Worm (Caenorhabditis elegans) whole organism, L2 larva: ENCODE measurements around the gene eral-1.

ENCODE experiments used
- F13H6.1 ChIP-seq: sonication (generic microtip); optimal IDR thresholded peaks from 2 replicates; lab custom pipeline; 2016; ENCODE audit warnings: missing genetic modification characterization, missing compliant biosample characterization
- R02D3.7 ChIP-seq: fragments of 150-350 bp; optimal IDR thresholded peaks from 2 replicates; lab custom pipeline; 2014; ENCODE audit warnings: missing biosample characterization, missing genetic modification characterization
- Y55F3AM.14 ChIP-seq: fragments of 200-800 bp; sonication (Bioruptor generic); optimal IDR thresholded peaks from 2 replicates; lab custom pipeline; 2018; ENCODE audit warnings: mild to moderate bottlenecking, missing genetic modification characterization, missing compliant biosample characterization
- ZK546.5 ChIP-seq: sonication (generic microtip); optimal IDR thresholded peaks from 2 replicates; lab custom pipeline; 2017; ENCODE audit warnings: missing biosample characterization, missing genetic modification characterization
- alr-1 ChIP-seq: fragments of 150-350 bp; optimal IDR thresholded peaks from 2 replicates; lab custom pipeline; 2014; ENCODE audit warnings: missing biosample characterization, missing genetic modification characterization
- aly-2 ChIP-seq: fragments of 150-350 bp; optimal IDR thresholded peaks from 2 replicates; lab custom pipeline; 2014; ENCODE audit warnings: missing biosample characterization, missing genetic modification characterization
- ama-1 ChIP-seq: fragments of 150-350 bp; optimal IDR thresholded peaks from 2 replicates; lab custom pipeline; 2018; ENCODE audit warnings: inconsistent platforms
- blmp-1 ChIP-seq: sonication (generic microtip); optimal IDR thresholded peaks from 2 replicates; lab custom pipeline; 2017; ENCODE audit warnings: missing genetic modification characterization, mild to moderate bottlenecking, missing compliant biosample characterization, antibody characterized with exemption, moderate library complexity; ENCODE audit not compliant: insufficient read depth
- ceh-16 ChIP-seq: fragments of 150-350 bp; optimal IDR thresholded peaks from 2 replicates; lab custom pipeline; 2014; ENCODE audit warnings: missing biosample characterization, missing genetic modification characterization
- ceh-82 ChIP-seq: fragments of 150-350 bp; optimal IDR thresholded peaks from 2 replicates; lab custom pipeline; 2014; ENCODE audit warnings: missing biosample characterization, missing genetic modification characterization
- crh-2 ChIP-seq: sonication (generic microtip); optimal IDR thresholded peaks from 2 replicates; lab custom pipeline; 2017; ENCODE audit warnings: missing biosample characterization, missing genetic modification characterization
- dmd-4 ChIP-seq: sonication (generic microtip); optimal IDR thresholded peaks from 2 replicates; lab custom pipeline; 2017; ENCODE audit warnings: missing biosample characterization, missing genetic modification characterization
- egl-27 ChIP-seq: sonication (generic microtip); optimal IDR thresholded peaks from 3 replicates; lab custom pipeline; 2017; ENCODE audit warnings: missing biosample characterization, missing genetic modification reagents, missing genetic modification characterization
- elt-1 ChIP-seq: fragments of 150-350 bp; optimal IDR thresholded peaks from 2 replicates; lab custom pipeline; 2014; ENCODE audit warnings: missing biosample characterization, missing genetic modification characterization
- elt-3 ChIP-seq: sonication (generic microtip); optimal IDR thresholded peaks from 2 replicates; lab custom pipeline; 2017; ENCODE audit warnings: missing biosample characterization, missing genetic modification characterization
- gmeb-1 ChIP-seq: fragments of 150-350 bp; optimal IDR thresholded peaks from 2 replicates; lab custom pipeline; 2014; ENCODE audit warnings: missing biosample characterization, missing genetic modification characterization
- lin-11 ChIP-seq: fragments of 150-350 bp; sonication (generic microtip); optimal IDR thresholded peaks from 2 replicates; lab custom pipeline; 2014; ENCODE audit warnings: missing biosample characterization, missing genetic modification characterization, inconsistent platforms, mixed read lengths
- lin-13 ChIP-seq: fragments of 150-350 bp; optimal IDR thresholded peaks from 2 replicates; lab custom pipeline; 2014; ENCODE audit warnings: missing biosample characterization, missing genetic modification reagents, missing genetic modification characterization
- lin-39 ChIP-seq: fragments of 150-350 bp; optimal IDR thresholded peaks from 2 replicates; lab custom pipeline; 2014; ENCODE audit warnings: missing biosample characterization, missing genetic modification reagents, missing genetic modification characterization
- lsy-2 ChIP-seq, 2 experiments: fragments of 150-350 bp in 1 of 2; sonication (generic microtip) in 1 of 2; optimal IDR thresholded peaks; 2 replicates each; lab custom pipeline; 2014 to 2017; ENCODE audit warnings: missing biosample characterization in 2 of 2, missing genetic modification characterization in 2 of 2
- mab-5 ChIP-seq: fragments of 150-350 bp; optimal IDR thresholded peaks from 2 replicates; lab custom pipeline; 2014; ENCODE audit warnings: missing biosample characterization, missing genetic modification characterization
- nhr-10 ChIP-seq: sonication (generic microtip); optimal IDR thresholded peaks from 2 replicates; lab custom pipeline; 2017; ENCODE audit warnings: missing biosample characterization, missing genetic modification characterization
- nhr-11 ChIP-seq: fragments of 150-350 bp; optimal IDR thresholded peaks from 2 replicates; lab custom pipeline; 2014; ENCODE audit warnings: missing biosample characterization, missing genetic modification characterization
- nhr-12 ChIP-seq: fragments of 150-350 bp; optimal IDR thresholded peaks from 2 replicates; lab custom pipeline; 2014; ENCODE audit warnings: missing biosample characterization, missing genetic modification characterization
- nhr-23 ChIP-seq: fragments of 150-350 bp; optimal IDR thresholded peaks from 2 replicates; lab custom pipeline; 2014; ENCODE audit warnings: missing biosample characterization, missing genetic modification reagents, missing genetic modification characterization
- nhr-237 ChIP-seq: fragments of 150-350 bp; optimal IDR thresholded peaks from 2 replicates; lab custom pipeline; 2014; ENCODE audit warnings: missing biosample characterization, missing genetic modification characterization
- nhr-25 ChIP-seq: fragments of 150-350 bp; sonication (generic microtip); optimal IDR thresholded peaks from 3 replicates; lab custom pipeline; 2014; ENCODE audit warnings: missing biosample characterization, missing genetic modification characterization
- nhr-77 ChIP-seq: fragments of 150-350 bp; optimal IDR thresholded peaks from 2 replicates; lab custom pipeline; 2014; ENCODE audit warnings: missing biosample characterization, missing genetic modification characterization
- peb-1 ChIP-seq: fragments of 150-350 bp; optimal IDR thresholded peaks from 2 replicates; lab custom pipeline; 2014; ENCODE audit warnings: missing biosample characterization, missing genetic modification characterization
- sem-4 ChIP-seq: fragments of 150-350 bp; optimal IDR thresholded peaks from 2 replicates; lab custom pipeline; 2014; ENCODE audit warnings: missing biosample characterization, missing genetic modification reagents, missing genetic modification characterization
- skn-1 ChIP-seq: sonication (generic microtip); optimal IDR thresholded peaks from 2 replicates; lab custom pipeline; 2017; ENCODE audit warnings: missing biosample characterization, missing genetic modification characterization
- sma-3 ChIP-seq: sonication (generic microtip); optimal IDR thresholded peaks from 2 replicates; lab custom pipeline; 2016; ENCODE audit warnings: missing genetic modification reagents, missing genetic modification characterization, missing compliant biosample characterization
- sma-9 ChIP-seq, 2 experiments: fragments of 150-350 bp in 1 of 2; sonication (generic microtip) in 1 of 2; optimal IDR thresholded peaks; 2 replicates each; lab custom pipeline; 2014 to 2016; ENCODE audit warnings: missing genetic modification characterization in 2 of 2, mild to moderate bottlenecking in 1 of 2, missing biosample characterization in 1 of 2, missing compliant biosample characterization in 1 of 2, missing genetic modification reagents in 1 of 2, moderate library complexity in 1 of 2
- snpc-4 ChIP-seq: fragments of 150-350 bp; optimal IDR thresholded peaks from 2 replicates; lab custom pipeline; 2014; ENCODE audit warnings: missing biosample characterization, missing genetic modification characterization
- unc-39 ChIP-seq: fragments of 150-350 bp; optimal IDR thresholded peaks from 2 replicates; lab custom pipeline; 2014; ENCODE audit warnings: missing biosample characterization, missing genetic modification characterization
- unc-55 ChIP-seq: fragments of 150-350 bp; sonication (generic microtip); optimal IDR thresholded peaks from 3 replicates; lab custom pipeline; 2014; ENCODE audit warnings: missing biosample characterization, missing genetic modification reagents, missing genetic modification characterization
- unc-62 ChIP-seq: fragments of 150-350 bp; optimal IDR thresholded peaks from 2 replicates; lab custom pipeline; 2014; ENCODE audit warnings: missing biosample characterization, missing genetic modification reagents, missing genetic modification characterization
- ztf-1 ChIP-seq: fragments of 200-800 bp; sonication (Bioruptor generic); conservative IDR thresholded peaks from 2 replicates; pipeline ENCODE4 v1.3.6; 2022; ENCODE audit warnings: missing genetic modification characterization, missing compliant biosample characterization
- ztf-11 ChIP-seq: sonication (generic microtip); optimal IDR thresholded peaks from 2 replicates; lab custom pipeline; 2017; ENCODE audit warnings: missing biosample characterization, missing genetic modification characterization
- ztf-4 ChIP-seq: fragments of 150-350 bp; optimal IDR thresholded peaks from 2 replicates; lab custom pipeline; 2014; ENCODE audit warnings: missing biosample characterization, missing genetic modification characterization

Gene eral-1

ce11 chrII:9597516-9598047, 8.0 kb upstream of the eral-1 start, which contains the start of gene mrpl-53:
Gene mrpl-53 (plus strand): TSS chrII:9597622.
- peak; percentile 5 for TF ChIP-seq sma-9 (GFP tag; optimal IDR thresholded peaks at IDR 0.05; lab: Kevin White, UChicago)
- TF ChIP-seq sma-9 (tag; optimal IDR thresholded peaks at IDR 0.05; lab: Kevin White, UChicago): no peak
- TF ChIP-seq Y55F3AM.14 (GFP tag; lab: Kevin White, UChicago): peak; percentile 37
- TF ChIP-seq nhr-12 (tag; lab: Kevin White, UChicago): no peak
- TF ChIP-seq sma-3 (GFP tag; lab: Kevin White, UChicago): peak; percentile 30
- peak; percentile 30 for TF ChIP-seq nhr-25 (tag; lab: Kevin White, UChicago)
- TF ChIP-seq ama-1 (lab: Kevin White, UChicago): peak; percentile 5
- TF ChIP-seq dmd-4 (tag; lab: Kevin White, UChicago): no peak

ce11 chrII:9596401-9596800, 6.8 kb upstream of the eral-1 start, which contains the start of gene E02H1.6:
Gene E02H1.6 (plus strand): TSS chrII:9596701.
- TF ChIP-seq F13H6.1 (tag; lab: Kevin White, UChicago): no peak
- TF ChIP-seq unc-39 (tag; lab: Kevin White, UChicago): no peak
- no peak for TF ChIP-seq nhr-25 (tag; lab: Kevin White, UChicago)
- no peak for TF ChIP-seq ztf-11 (tag; lab: Kevin White, UChicago)
- no peak for TF ChIP-seq ceh-16
- TF ChIP-seq lin-11 (tag; lab: Kevin White, UChicago): no peak
- no peak for TF ChIP-seq dmd-4 (tag; lab: Kevin White, UChicago)
- TF ChIP-seq nhr-10: no peak
- TF ChIP-seq gmeb-1 (tag; lab: Kevin White, UChicago): no peak
- no peak for TF ChIP-seq sem-4
- no peak for TF ChIP-seq lsy-2 (tag; optimal IDR thresholded peaks at IDR 0.05; lab: Kevin White, UChicago)

- TF ChIP-seq unc-62 (GFP tag; lab: Kevin White, UChicago): no peak
- TF ChIP-seq peb-1 (tag; lab: Kevin White, UChicago): no peak
- no peak for TF ChIP-seq nhr-237 (tag; lab: Kevin White, UChicago)
- no peak for TF ChIP-seq nhr-10
- TF ChIP-seq F13H6.1 (tag; lab: Kevin White, UChicago): no peak
- TF ChIP-seq unc-55 (GFP tag; lab: Kevin White, UChicago): no peak
These were observed 5.4 kb upstream of the eral-1 start, which contains the start of gene E02H1.5 for ce11 chrII:9594924-9595323. Gene E02H1.5 (plus strand): TSS chrII:9595224.

- TF ChIP-seq elt-3 (tag; lab: Kevin White, UChicago) (no peak), aly-2 (tag; lab: Kevin White, UChicago) (no peak)
These were observed 3.2 kb upstream of the eral-1 start, which contains the start of gene parp-2 for ce11 chrII:9592737-9593136. Gene parp-2 (plus strand): TSS chrII:9593037.

ce11 chrII:9591071-9591470, 1.5 kb upstream of the eral-1 start, which contains the start of the genes E02H1.1 and tag-124:
Gene E02H1.1 (minus strand): TSS chrII:9591164.
Gene tag-124 (plus strand): TSS chrII:9591292.
- TF ChIP-seq ceh-16 (no peak), elt-1 (no peak), egl-27 (peak; percentile 38), Y55F3AM.14 (GFP tag; lab: Kevin White, UChicago) (no peak), lin-13 (GFP tag; lab: Kevin White, UChicago) (peak; percentile 51), mab-5 (tag; lab: Kevin White, UChicago) (peak; percentile 69), ceh-82 (no peak), unc-62 (GFP tag; lab: Kevin White, UChicago) (no peak), lsy-2 (tag; optimal IDR thresholded peaks at IDR 0.05; lab: Kevin White, UChicago) (peak; percentile 67 to 89), aly-2 (tag; lab: Kevin White, UChicago) (no peak), blmp-1 (peak; percentile 12), R02D3.7 (tag; lab: Kevin White, UChicago) (no peak), gmeb-1 (tag; lab: Kevin White, UChicago) (peak; percentile 61), snpc-4 (tag; lab: Kevin White, UChicago) (peak; percentile 49), peb-1 (tag; lab: Kevin White, UChicago) (no peak), crh-2 (tag; lab: Kevin White, UChicago) (peak; percentile 72), sma-3 (GFP tag; lab: Kevin White, UChicago) (peak; percentile 88), nhr-25 (tag; lab: Kevin White, UChicago) (peak; percentile 77), nhr-23 (tag; lab: Kevin White, UChicago) (no peak), ztf-1 (no peak), ama-1 (lab: Kevin White, UChicago) (no peak), F13H6.1 (tag; lab: Kevin White, UChicago) (peak; percentile 75), lin-11 (tag; lab: Kevin White, UChicago) (no peak), nhr-11 (tag; lab: Kevin White, UChicago) (no peak), alr-1 (tag; lab: Kevin White, UChicago) (no peak), ztf-4 (tag; lab: Kevin White, UChicago) (no peak), dmd-4 (tag; lab: Kevin White, UChicago) (no peak), skn-1 (no peak), nhr-12 (tag; lab: Kevin White, UChicago) (no peak), sma-9 (GFP tag; optimal IDR thresholded peaks at IDR 0.05; lab: Kevin White, UChicago) (peak; percentile 92), sma-9 (tag; optimal IDR thresholded peaks at IDR 0.05; lab: Kevin White, UChicago) (no peak), elt-3 (tag; lab: Kevin White, UChicago) (no peak), nhr-77 (tag; lab: Kevin White, UChicago) (no peak), nhr-10 (no peak), unc-55 (GFP tag; lab: Kevin White, UChicago) (peak; percentile 89), sem-4 (peak; percentile 66), lin-39 (no peak), ztf-11 (tag; lab: Kevin White, UChicago) (no peak), ZK546.5 (tag; lab: Kevin White, UChicago) (no peak)
